Fruit fly (Drosophila melanogaster): ENCODE results near the gene Syx16.

Gene Syx16

dm6 chrX:20376422-20376821, 17.1 kb downstream of the Syx16 start, which contains the start of gene CG12679:
TSS of gene CG12679 (minus strand) at chrX:20376522.
- TF ChIP-seq Vsx2 (GFP tag; optimal IDR thresholded peaks at IDR 0.05; ENCODE audit: partially characterized antibody) (no peak), Dif (GFP tag; optimal IDR thresholded peaks at IDR 0.05; ENCODE audit: partially characterized antibody) (no peak), dl (GFP tag; optimal IDR thresholded peaks at IDR 0.05; ENCODE audit: insufficient read depth in 1 of 2, partially characterized antibody in 2 of 2) (no peak), sage (GFP tag; optimal IDR thresholded peaks at IDR 0.05) (no peak), rgr (GFP tag; optimal IDR thresholded peaks at IDR 0.05) (no peak), Abd-B (GFP tag; optimal IDR thresholded peaks at IDR 0.05) (no peak), dmrt93B (GFP tag; optimal IDR thresholded peaks at IDR 0.05) (no peak), sv (GFP tag; optimal IDR thresholded peaks at IDR 0.05) (no peak), lola (GFP tag; optimal IDR thresholded peaks at IDR 0.05) (no peak), CrebA (GFP tag; optimal IDR thresholded peaks at IDR 0.05; ENCODE audit: borderline replicate concordance) (no peak), brk (GFP tag; optimal IDR thresholded peaks at IDR 0.05) (no peak), pan (optimal IDR thresholded peaks at IDR 0.05) (no peak), fru (GFP tag; optimal IDR thresholded peaks at IDR 0.05) (no peak), N (GFP tag; optimal IDR thresholded peaks at IDR 0.05) (no peak), ey (GFP tag; optimal IDR thresholded peaks at IDR 0.05) (no peak)

All from whole organism, wandering third instar larva.